Worm (Caenorhabditis elegans): ENCODE measurements around the gene C18C4.7.

ce11 chrV:5571691-5572090 lies 4.7 kb upstream of the C18C4.7 start:
- no peak for TF ChIP-seq nhr-43 (tag; optimal IDR thresholded peaks at IDR 0.05; ENCODE audit: poor library complexity, severe bottlenecking)
- no peak for TF ChIP-seq unc-62 (GFP tag; optimal IDR thresholded peaks at IDR 0.05)
